Worm (Caenorhabditis elegans) whole organism, L4/young adult: ENCODE measurements around the gene B0507.7.

ENCODE experiments used
- W03F9.2 ChIP-seq: fragments of 150-350 bp; optimal IDR thresholded peaks from 2 replicates; lab custom pipeline; 2014; ENCODE audit warnings: missing biosample characterization, missing genetic modification characterization
- dao-5 ChIP-seq: sonication (generic microtip); optimal IDR thresholded peaks from 2 replicates; lab custom pipeline; 2016; ENCODE audit warnings: missing genotype, missing genetic modification characterization, moderate library complexity, missing compliant biosample characterization
- him-1 ChIP-seq: sonication (generic microtip); optimal IDR thresholded peaks from 2 replicates; lab custom pipeline; 2016; ENCODE audit warnings: missing genotype, missing genetic modification reagents, missing genetic modification characterization, missing compliant biosample characterization

ce11 chrV:8718399-8718798 is 40.1 kb downstream of the B0507.7 start:
- TF ChIP-seq him-1 (no peak), W03F9.2 (no peak), dao-5 (tag; lab: Kevin White, UChicago) (no peak)
